Worm (Caenorhabditis elegans) whole organism, L1 larva: Measurements from ENCODE around the gene pkhm-2.
A peak's percentile ranks its signal among the peaks of the same experiment; 100 is the strongest.

Experiments
- C04F5.9 ChIP-seq: sonication (generic microtip); optimal IDR thresholded peaks from 2 replicates; lab custom pipeline; 2016; ENCODE audit warnings: missing genetic modification characterization, missing compliant biosample characterization
- C16A3.4 ChIP-seq: fragments of 150-350 bp; optimal IDR thresholded peaks from 2 replicates; lab custom pipeline; 2014; ENCODE audit warnings: missing biosample characterization, missing genetic modification characterization
- F16B12.6 ChIP-seq: fragments of 150-350 bp; optimal IDR thresholded peaks from 2 replicates; lab custom pipeline; 2014; ENCODE audit warnings: missing biosample characterization, missing genetic modification characterization
- aly-2 ChIP-seq: fragments of 150-350 bp; optimal IDR thresholded peaks from 2 replicates; lab custom pipeline; 2014; ENCODE audit warnings: missing biosample characterization, missing genetic modification characterization
- blmp-1 ChIP-seq: fragments of 150-350 bp; optimal IDR thresholded peaks from 2 replicates; lab custom pipeline; 2014; ENCODE audit warnings: missing biosample characterization, missing genetic modification characterization
- ceh-82 ChIP-seq, 3 experiments: fragments of 150-350 bp in 1 of 3; sonication (generic microtip) in 2 of 3; optimal IDR thresholded peaks; 2 replicates each; lab custom pipeline; 2014 to 2017; ENCODE audit warnings: missing biosample characterization in 3 of 3, missing genetic modification characterization in 3 of 3
- ceh-88 ChIP-seq: fragments of 200-800 bp; sonication (Bioruptor generic); IDR thresholded peaks from 2 replicates; pipeline ENCODE4 v1.3.6; 2022; ENCODE audit warnings: missing genetic modification characterization, missing compliant biosample characterization
- ces-1 ChIP-seq: fragments of 150-350 bp; optimal IDR thresholded peaks from 2 replicates; lab custom pipeline; 2014; ENCODE audit warnings: missing biosample characterization, missing genetic modification reagents, missing genetic modification characterization
- dpl-1 ChIP-seq, 3 experiments: fragments of 150-350 bp in 2 of 3; sonication (generic microtip) in 1 of 3; optimal IDR thresholded peaks; 2 replicates each; lab custom pipeline; 2014 to 2017; ENCODE audit warnings: missing biosample characterization in 3 of 3, missing genetic modification characterization in 3 of 3, missing genetic modification reagents in 3 of 3
- efl-1 ChIP-seq, 4 experiments: fragments of 150-350 bp; optimal IDR thresholded peaks in 3 of 4; peaks in 1 of 4; 1 replicate in 1 of 4; 2 replicates in 3 of 4; lab custom pipeline; 2014; ENCODE audit warnings: missing biosample characterization in 2 of 4, missing genetic modification characterization in 2 of 4, missing genetic modification reagents in 2 of 4
- elt-2 ChIP-seq: sonication (generic microtip); optimal IDR thresholded peaks from 2 replicates; lab custom pipeline; 2016; ENCODE audit warnings: missing genetic modification characterization, mild to moderate bottlenecking, inconsistent platforms, missing compliant biosample characterization, missing genetic modification reagents
- elt-3 ChIP-seq, 6 experiments: fragments of 150-350 bp in 1 of 6; sonication (generic microtip); optimal IDR thresholded peaks; 2 replicates each; lab custom pipeline; 2017 to 2018; ENCODE audit warnings: missing biosample characterization in 6 of 6, missing genetic modification characterization in 6 of 6, inconsistent platforms in 1 of 6
- fos-1 ChIP-seq: fragments of 150-350 bp; optimal IDR thresholded peaks from 2 replicates; lab custom pipeline; 2014; ENCODE audit warnings: missing biosample characterization, missing genetic modification characterization
- grh-1 ChIP-seq: fragments of 200-800 bp; sonication (Bioruptor generic); IDR thresholded peaks from 2 replicates; pipeline ENCODE4 v1.3.6; 2022; ENCODE audit warnings: missing genetic modification reagents, missing genetic modification characterization, missing compliant biosample characterization
- lin-13 ChIP-seq: fragments of 150-350 bp; optimal IDR thresholded peaks from 2 replicates; lab custom pipeline; 2014; ENCODE audit warnings: missing biosample characterization, missing genetic modification reagents, missing genetic modification characterization
- lin-14 ChIP-seq: fragments of 200-800 bp; sonication (Bioruptor generic); optimal IDR thresholded peaks from 2 replicates; lab custom pipeline; 2018; ENCODE audit warnings: mild to moderate bottlenecking, missing genetic modification characterization, moderate library complexity, missing compliant biosample characterization
- lin-35 ChIP-seq, 2 experiments: fragments of 150-350 bp; optimal IDR thresholded peaks; 2 replicates each; lab custom pipeline; 2014; ENCODE audit warnings: missing biosample characterization in 2 of 2, missing genetic modification characterization in 2 of 2, missing genetic modification reagents in 2 of 2
- lsy-2 ChIP-seq, 2 experiments: fragments of 150-350 bp; optimal IDR thresholded peaks; 2 replicates each; lab custom pipeline; 2014; ENCODE audit warnings: missing biosample characterization in 2 of 2, missing genetic modification characterization in 2 of 2
- mab-9 ChIP-seq: fragments of 200-800 bp; sonication (Bioruptor generic); IDR thresholded peaks from 2 replicates; pipeline ENCODE4 v1.3.6; 2022; ENCODE audit warnings: missing genetic modification reagents, missing genetic modification characterization, missing compliant biosample characterization
- nhr-19 ChIP-seq: fragments of 200-800 bp; sonication (Bioruptor generic); conservative IDR thresholded peaks from 2 replicates; pipeline ENCODE4 v1.3.6; 2022; ENCODE audit warnings: missing genetic modification characterization, missing compliant biosample characterization
- nhr-20 ChIP-seq: sonication (generic microtip); optimal IDR thresholded peaks from 2 replicates; lab custom pipeline; 2016; ENCODE audit warnings: mild to moderate bottlenecking, missing genetic modification characterization, missing compliant biosample characterization
- nhr-47 ChIP-seq: sonication (generic microtip); optimal IDR thresholded peaks from 2 replicates; lab custom pipeline; 2016; ENCODE audit warnings: mild to moderate bottlenecking, missing genetic modification characterization, moderate library complexity, missing compliant biosample characterization
- nhr-71 ChIP-seq: sonication (generic microtip); optimal IDR thresholded peaks from 2 replicates; lab custom pipeline; 2016; ENCODE audit warnings: mild to moderate bottlenecking, missing genetic modification characterization, moderate library complexity, missing compliant biosample characterization
- nhr-85 ChIP-seq: sonication (generic microtip); peaks from one replicate; lab custom pipeline; 2016; ENCODE audit warnings: missing genetic modification characterization, inconsistent platforms, missing compliant biosample characterization
- pag-3 ChIP-seq: sonication (generic microtip); optimal IDR thresholded peaks from 2 replicates; lab custom pipeline; 2017; ENCODE audit warnings: missing genetic modification characterization, mild to moderate bottlenecking, missing compliant biosample characterization, antibody characterized with exemption, borderline replicate concordance; ENCODE audit not compliant: insufficient read depth
- pax-3 ChIP-seq: fragments of 200-800 bp; sonication (Bioruptor generic); optimal IDR thresholded peaks from 2 replicates; lab custom pipeline; 2018; ENCODE audit warnings: mild to moderate bottlenecking, missing genetic modification characterization, moderate library complexity, missing compliant biosample characterization
- rnt-1 ChIP-seq: sonication (generic microtip); optimal IDR thresholded peaks from 2 replicates; lab custom pipeline; 2016; ENCODE audit warnings: mild to moderate bottlenecking, missing genetic modification characterization, moderate library complexity, missing compliant biosample characterization
- skn-1 ChIP-seq: fragments of 150-350 bp; optimal IDR thresholded peaks from 2 replicates; lab custom pipeline; 2014; ENCODE audit warnings: missing biosample characterization, missing genetic modification characterization
- snpc-4 ChIP-seq: fragments of 150-350 bp; optimal IDR thresholded peaks from 2 replicates; lab custom pipeline; 2014; ENCODE audit warnings: missing biosample characterization, missing genetic modification characterization
- snu-23 ChIP-seq: sonication (generic microtip); optimal IDR thresholded peaks from 2 replicates; lab custom pipeline; 2016; ENCODE audit warnings: missing genetic modification characterization, missing compliant biosample characterization
- tbx-2 ChIP-seq: sonication (generic microtip); optimal IDR thresholded peaks from 2 replicates; lab custom pipeline; 2016; ENCODE audit warnings: missing genetic modification characterization, missing compliant biosample characterization
- unc-30 ChIP-seq: sonication (generic microtip); optimal IDR thresholded peaks from 2 replicates; lab custom pipeline; 2017; ENCODE audit warnings: missing biosample characterization, missing genetic modification characterization
- unc-98 ChIP-seq: fragments of 200-800 bp; sonication (Bioruptor generic); IDR thresholded peaks from 2 replicates; pipeline ENCODE4 v1.3.6; 2022; ENCODE audit warnings: missing genetic modification characterization, missing compliant biosample characterization
- xbp-1 ChIP-seq: sonication (generic microtip); optimal IDR thresholded peaks from 2 replicates; lab custom pipeline; 2016; ENCODE audit warnings: missing genetic modification characterization, missing compliant biosample characterization
- ztf-11 ChIP-seq, 2 experiments: sonication (generic microtip); optimal IDR thresholded peaks; 2 replicates each; lab custom pipeline; 2016 to 2017; ENCODE audit warnings: missing genetic modification characterization in 2 of 2, missing biosample characterization in 1 of 2, missing compliant biosample characterization in 1 of 2

The pkhm-2 gene

DNA sequence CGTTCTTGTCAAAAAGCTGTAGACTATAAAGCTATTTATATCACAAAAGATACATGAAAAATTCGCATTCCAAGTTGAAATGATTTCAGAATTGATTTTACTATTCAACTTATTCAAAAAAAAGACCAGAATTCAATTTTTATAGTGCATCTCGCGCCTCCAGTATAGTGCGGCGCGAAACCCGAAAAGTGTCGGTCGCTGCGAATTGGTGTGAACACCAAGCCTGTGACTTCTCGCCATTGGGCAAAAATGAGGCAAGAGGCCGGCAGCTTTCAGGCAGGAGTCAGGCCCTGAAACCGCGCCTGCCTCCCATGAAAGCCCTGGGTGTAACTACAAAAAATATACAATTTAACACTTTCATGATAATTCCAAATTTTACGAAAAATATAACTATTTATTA lies 21.9 kb downstream of the pkhm-2 start:
- TF ChIP-seq snpc-4 (tag; lab: Kevin White, UChicago) (peak; percentile 88), pag-3 (tag; lab: Kevin White, UChicago) (no peak), lin-14 (no peak)
- TF ChIP-seq, all 84 proteins: peak for 1

DNA sequence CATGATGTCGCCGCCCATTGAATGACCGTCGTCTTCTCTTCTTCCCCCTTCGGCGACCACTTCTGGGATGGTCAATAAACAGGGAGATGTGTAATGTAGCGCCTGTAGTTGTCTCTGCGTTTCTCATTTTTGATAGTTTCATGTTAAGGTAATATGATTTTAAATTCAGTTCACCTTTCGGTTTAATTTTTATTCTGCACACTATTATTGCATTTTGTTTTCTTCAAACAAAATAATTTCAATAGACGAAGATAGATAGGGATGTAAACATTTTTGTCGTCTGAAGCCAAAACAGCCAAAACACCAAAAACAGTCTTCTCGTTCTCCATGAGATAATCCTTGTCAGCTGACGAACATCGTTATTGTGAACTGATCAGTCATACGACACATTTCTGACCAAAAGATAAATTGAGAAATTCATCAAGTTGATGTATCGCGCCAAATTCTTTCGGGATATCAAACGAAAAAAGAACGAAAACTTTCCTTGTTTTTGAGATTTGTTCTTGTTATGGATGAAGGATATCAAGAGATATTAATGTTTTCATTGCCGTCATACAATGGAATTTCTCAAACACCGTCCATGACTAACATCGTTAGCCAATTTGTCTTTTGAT lies 22.5 kb downstream of the pkhm-2 start, which contains the start of gene C11G10.1:
Gene C11G10.1 (minus strand): TSS at position 51 of the 614 bp plus-strand sequence.
- TF ChIP-seq elt-3 (tag; optimal IDR thresholded peaks at IDR 0.05; lab: Kevin White, UChicago) (peak in 2 of 6 experiments; percentile 38 to 78), lin-13 (GFP tag; lab: Kevin White, UChicago) (no peak), elt-2 (no peak), lsy-2 (tag; optimal IDR thresholded peaks at IDR 0.05; lab: Kevin White, UChicago) (peak in 1 of 2 experiments; percentile 31), ceh-82 (tag; optimal IDR thresholded peaks at IDR 0.05; lab: Kevin White, UChicago) (no peak), dpl-1 (GFP tag; optimal IDR thresholded peaks at IDR 0.05; lab: Kevin White, UChicago) (peak in 1 of 3 experiments; percentile 11), C04F5.9 (tag; lab: Kevin White, UChicago) (no peak), fos-1 (tag; lab: Kevin White, UChicago) (no peak), nhr-47 (tag; lab: Kevin White, UChicago) (no peak), mab-9 (GFP tag; lab: Robert Waterston, UW) (no peak), efl-1 (optimal IDR thresholded peaks at IDR 0.05; lab: Kevin White, UChicago) (no peak), efl-1 (GFP tag; optimal IDR thresholded peaks at IDR 0.05 in 1 of 2; lab: Kevin White, UChicago) (no peak), rnt-1 (tag; lab: Kevin White, UChicago) (no peak), lin-14 (peak; percentile 27), nhr-85 (tag; lab: Kevin White, UChicago) (peak; percentile 74), blmp-1 (tag; lab: Kevin White, UChicago) (peak; percentile 92), C16A3.4 (tag; lab: Kevin White, UChicago) (no peak), grh-1 (GFP tag; lab: Robert Waterston, UW) (no peak), unc-98 (GFP tag; lab: Robert Waterston, UW) (no peak), xbp-1 (tag; lab: Kevin White, UChicago) (no peak), nhr-20 (tag; lab: Kevin White, UChicago) (peak; percentile 41), tbx-2 (tag; lab: Kevin White, UChicago) (no peak), ces-1 (GFP tag; lab: Kevin White, UChicago) (no peak), F16B12.6 (no peak), snu-23 (peak; percentile 6), nhr-71 (tag; lab: Kevin White, UChicago) (peak; percentile 26), lin-35 (GFP tag; optimal IDR thresholded peaks at IDR 0.05; lab: Kevin White, UChicago) (peak in 1 of 2 experiments; percentile 32)

DNA sequence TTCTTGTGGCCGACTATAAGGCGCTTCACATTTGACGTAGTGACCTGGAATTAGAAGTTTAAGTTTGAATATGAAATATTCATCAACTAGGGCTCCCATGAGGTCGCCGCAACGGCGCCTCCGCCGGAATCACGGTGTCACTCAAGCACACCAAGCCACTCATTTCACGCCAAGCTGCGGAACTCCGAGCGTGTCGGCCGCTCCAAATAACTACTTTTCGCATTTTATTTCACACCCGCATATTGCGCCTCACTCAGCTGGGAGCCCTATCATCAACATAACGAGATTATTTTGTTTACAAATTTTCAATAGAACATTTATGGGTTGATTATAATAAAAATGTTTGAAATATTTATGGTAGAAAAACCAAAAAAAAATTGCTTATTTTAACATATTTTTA lies 23.4 kb downstream of the pkhm-2 start:
- no peak for TF ChIP-seq mab-9 (GFP tag; lab: Robert Waterston, UW)
- TF ChIP-seq snpc-4 (tag; lab: Kevin White, UChicago): peak; percentile 12
- TF ChIP-seq skn-1: no peak
- no peak for TF ChIP-seq ztf-11 (tag; optimal IDR thresholded peaks at IDR 0.05; lab: Kevin White, UChicago)
- TF ChIP-seq nhr-85 (tag; lab: Kevin White, UChicago): peak; percentile 41
- TF ChIP-seq aly-2: no peak
- TF ChIP-seq unc-30 (tag; lab: Kevin White, UChicago): no peak
- no peak for TF ChIP-seq nhr-20 (tag; lab: Kevin White, UChicago)
- TF ChIP-seq lin-13 (GFP tag; lab: Kevin White, UChicago): no peak
- no peak for TF ChIP-seq nhr-19 (GFP tag; lab: Robert Waterston, UW)
- no peak for TF ChIP-seq ceh-88 (GFP tag; lab: Robert Waterston, UW)
- TF ChIP-seq pax-3: no peak
- TF ChIP-seq nhr-71 (tag; lab: Kevin White, UChicago): no peak
